Fruit fly (Drosophila melanogaster) whole organism, embryonic: ENCODE results near the gene CG4537.

Experiments
- Abd-B ChIP-seq: fragments of 200-800 bp; sonication (Bioruptor generic); optimal IDR thresholded peaks from 2 replicates; lab custom pipeline; 2018; ENCODE audit warnings: missing biosample characterization, mild to moderate bottlenecking, missing genetic modification characterization, moderate library complexity
- Atf3 ChIP-seq: fragments of 200-800 bp; sonication (Bioruptor generic); optimal IDR thresholded peaks from 3 replicates; lab custom pipeline; 2016; ENCODE audit warnings: missing biosample characterization, missing genetic modification characterization
- CG10274 ChIP-seq: fragments of 200-800 bp; sonication (Bioruptor generic); optimal IDR thresholded peaks from 3 replicates; lab custom pipeline; 2017; ENCODE audit warnings: missing biosample characterization, mild to moderate bottlenecking, missing genetic modification characterization
- CG11504 ChIP-seq: fragments of 200-800 bp; sonication (Bioruptor generic); optimal IDR thresholded peaks from 3 replicates; lab custom pipeline; 2019; ENCODE audit warnings: missing biosample characterization, mild to moderate bottlenecking, missing genetic modification characterization, moderate library complexity
- CG12236 ChIP-seq: fragments of 200-800 bp; sonication (Bioruptor generic); optimal IDR thresholded peaks from 2 replicates; lab custom pipeline; 2016; ENCODE audit warnings: missing biosample characterization, missing genetic modification characterization
- CG13123 ChIP-seq: fragments of 200-800 bp; sonication (Bioruptor generic); optimal IDR thresholded peaks from 2 replicates; lab custom pipeline; 2016; ENCODE audit warnings: missing biosample characterization, missing genetic modification characterization
- CG15514 ChIP-seq: fragments of 200-800 bp; sonication (Bioruptor generic); optimal IDR thresholded peaks from 3 replicates; lab custom pipeline; 2017; ENCODE audit warnings: missing biosample characterization, missing genetic modification characterization, mild to moderate bottlenecking, moderate library complexity, missing genetic modification reagents
- CG16815 ChIP-seq: fragments of 200-800 bp; sonication (Bioruptor generic); optimal IDR thresholded peaks from 3 replicates; lab custom pipeline; 2017; ENCODE audit warnings: missing biosample characterization, mild to moderate bottlenecking, missing genetic modification characterization
- CG18011 ChIP-seq: fragments of 200-800 bp; sonication (Bioruptor generic); optimal IDR thresholded peaks from 2 replicates; lab custom pipeline; 2017; ENCODE audit warnings: missing biosample characterization, missing genetic modification characterization, mild to moderate bottlenecking, moderate library complexity, missing genotype
- CG2129 ChIP-seq: fragments of 200-800 bp; sonication (Bioruptor generic); IDR thresholded peaks from 2 replicates; pipeline ENCODE4 v1.3.6; 2022; ENCODE audit warnings: missing biosample characterization, missing genetic modification characterization; ENCODE audit not compliant: partially characterized antibody
- CG2199 ChIP-seq: fragments of 200-800 bp; sonication (Bioruptor generic); IDR thresholded peaks from 3 replicates; pipeline ENCODE4 v1.3.6; 2022; ENCODE audit warnings: missing biosample characterization, missing genetic modification characterization
- CG2712 ChIP-seq: fragments of 200-800 bp; optimal IDR thresholded peaks from 3 replicates; lab custom pipeline; 2019; ENCODE audit warnings: missing biosample characterization, mild to moderate bottlenecking, missing genetic modification characterization, moderate library complexity
- CG30403 ChIP-seq: fragments of 200-800 bp; sonication (Bioruptor generic); optimal IDR thresholded peaks from 3 replicates; lab custom pipeline; 2016; ENCODE audit warnings: missing biosample characterization, missing genetic modification characterization
- CG31365 ChIP-seq: fragments of 200-800 bp; sonication (Bioruptor generic); optimal IDR thresholded peaks from 2 replicates; lab custom pipeline; 2018; ENCODE audit warnings: missing biosample characterization, mild to moderate bottlenecking, missing genetic modification characterization
- CG34376 ChIP-seq: fragments of 200-800 bp; sonication (Bioruptor generic); optimal IDR thresholded peaks from 2 replicates; lab custom pipeline; 2018; ENCODE audit warnings: missing biosample characterization, mild to moderate bottlenecking, missing genetic modification characterization
- CG4282 ChIP-seq: fragments of 200-800 bp; sonication (Bioruptor generic); optimal IDR thresholded peaks from 2 replicates; lab custom pipeline; 2016; ENCODE audit warnings: missing biosample characterization, missing genetic modification characterization
- CG6765 ChIP-seq: fragments of 200-800 bp; sonication (Bioruptor generic); optimal IDR thresholded peaks from 3 replicates; lab custom pipeline; 2017; ENCODE audit warnings: missing biosample characterization, mild to moderate bottlenecking, missing genetic modification characterization
- CG6813 ChIP-seq: fragments of 200-800 bp; sonication (Bioruptor generic); optimal IDR thresholded peaks from 2 replicates; lab custom pipeline; 2017; ENCODE audit warnings: missing biosample characterization, missing genetic modification characterization, mild to moderate bottlenecking, moderate library complexity, missing genetic modification reagents
- CG7786 ChIP-seq: fragments of 200-800 bp; sonication (Bioruptor generic); optimal IDR thresholded peaks from 2 replicates; lab custom pipeline; 2016; ENCODE audit warnings: missing biosample characterization, missing genetic modification characterization
- CG9437 ChIP-seq: fragments of 200-800 bp; sonication (Bioruptor generic); optimal IDR thresholded peaks from 2 replicates; lab custom pipeline; 2018; ENCODE audit warnings: missing biosample characterization, mild to moderate bottlenecking, missing genetic modification characterization
- Camta ChIP-seq: fragments of 200-800 bp; sonication (Bioruptor generic); optimal IDR thresholded peaks from 2 replicates; lab custom pipeline; 2016; ENCODE audit warnings: missing biosample characterization, missing genetic modification characterization
- D ChIP-seq, 2 experiments: fragments of 200-800 bp in 1 of 2; fragments of >200 bp in 1 of 2; sonication (Bioruptor generic) in 1 of 2; optimal IDR thresholded peaks; 2 replicates in 1 of 2; 3 replicates in 1 of 2; lab custom pipeline; 2017; ENCODE audit warnings: mild to moderate bottlenecking in 1 of 2, missing biosample characterization in 1 of 2, missing genetic modification characterization in 1 of 2, missing genetic modification reagents in 1 of 2
- E2f1 ChIP-seq: fragments of 200-800 bp; sonication (Bioruptor generic); IDR thresholded peaks from 2 replicates; pipeline ENCODE4 v1.3.6; 2022; ENCODE audit warnings: missing biosample characterization, missing genetic modification characterization
- Fer2 ChIP-seq: fragments of 200-800 bp; sonication (Bioruptor generic); optimal IDR thresholded peaks from 2 replicates; lab custom pipeline; 2018; ENCODE audit warnings: missing biosample characterization, mild to moderate bottlenecking, missing genetic modification characterization, moderate library complexity
- Gug ChIP-seq: fragments of 200-800 bp; sonication (Bioruptor generic); IDR thresholded peaks from 4 replicates; pipeline ENCODE4 v1.3.6; 2022; ENCODE audit warnings: missing biosample characterization, missing genetic modification characterization
- Hmx ChIP-seq: fragments of 200-800 bp; sonication (Bioruptor generic); optimal IDR thresholded peaks from 2 replicates; lab custom pipeline; 2016; ENCODE audit warnings: missing biosample characterization, missing genetic modification characterization
- Jarid2 ChIP-seq: fragments of 200-800 bp; sonication (Bioruptor generic); optimal IDR thresholded peaks from 3 replicates; lab custom pipeline; 2017; ENCODE audit warnings: mild to moderate bottlenecking, missing biosample characterization, missing genetic modification reagents, missing genetic modification characterization
- MESR4 ChIP-seq: fragments of 200-800 bp; sonication (Bioruptor generic); optimal IDR thresholded peaks from 2 replicates; lab custom pipeline; 2018; ENCODE audit warnings: missing biosample characterization, mild to moderate bottlenecking, missing genetic modification characterization, moderate library complexity
- Mrtf ChIP-seq: fragments of 200-800 bp; sonication (Bioruptor generic); IDR thresholded peaks from 3 replicates; pipeline ENCODE4 v1.3.6; 2022; ENCODE audit warnings: missing biosample characterization, missing genetic modification characterization
- NC2β ChIP-seq: fragments of 200-800 bp; sonication (Bioruptor generic); optimal IDR thresholded peaks from 2 replicates; lab custom pipeline; 2016; ENCODE audit warnings: missing biosample characterization, missing genetic modification characterization
- Pdp1 ChIP-seq, 2 experiments: fragments of 200-800 bp; sonication (Bioruptor generic); optimal IDR thresholded peaks; 3 replicates each; lab custom pipeline; 2016; ENCODE audit warnings: missing biosample characterization in 2 of 2, missing genetic modification characterization in 2 of 2, mild to moderate bottlenecking in 1 of 2, moderate library complexity in 1 of 2
- Sox102F ChIP-seq: fragments of 200-800 bp; sonication (Bioruptor generic); optimal IDR thresholded peaks from 2 replicates; lab custom pipeline; 2018; ENCODE audit warnings: missing biosample characterization, mild to moderate bottlenecking, missing genetic modification characterization, moderate library complexity
- Tbp ChIP-seq: fragments of >200 bp; optimal IDR thresholded peaks from 2 replicates; lab custom pipeline; 2018; ENCODE audit warnings: missing biosample characterization, missing genetic modification characterization
- Trl ChIP-seq, 3 experiments: fragments of >200 bp in 2 of 3; fragments of 200-800 bp in 1 of 3; sonication (Bioruptor generic) in 1 of 3; optimal IDR thresholded peaks; 2 replicates in 1 of 3; 3 replicates in 2 of 3; lab custom pipeline; 2016 to 2017; ENCODE audit warnings: missing biosample characterization in 1 of 3, missing genetic modification characterization in 1 of 3
- ato ChIP-seq: fragments of 200-800 bp; sonication (Bioruptor generic); IDR thresholded peaks from 2 replicates; pipeline ENCODE4 v1.3.6; 2022; ENCODE audit warnings: missing biosample characterization, missing genetic modification characterization; ENCODE audit not compliant: partially characterized antibody
- chm ChIP-seq: fragments of 200-800 bp; sonication (Bioruptor generic); IDR thresholded peaks from 2 replicates; pipeline ENCODE4 v1.3.6; 2022; ENCODE audit warnings: missing biosample characterization, missing genetic modification characterization
- dan ChIP-seq: fragments of 200-800 bp; sonication (Bioruptor generic); IDR thresholded peaks from 2 replicates; pipeline ENCODE4 v1.3.6; 2022; ENCODE audit warnings: missing biosample characterization, missing genetic modification characterization
- emc ChIP-seq: fragments of 200-800 bp; sonication (Bioruptor generic); optimal IDR thresholded peaks from 2 replicates; lab custom pipeline; 2016; ENCODE audit warnings: missing biosample characterization, missing genetic modification characterization
- esg ChIP-seq: fragments of 200-800 bp; sonication (Bioruptor generic); conservative IDR thresholded peaks from 2 replicates; pipeline ENCODE4 v1.3.6; 2022; ENCODE audit warnings: missing biosample characterization, missing genetic modification characterization
- gcm ChIP-seq: fragments of 200-800 bp; sonication (Bioruptor generic); optimal IDR thresholded peaks from 2 replicates; lab custom pipeline; 2019; ENCODE audit warnings: missing biosample characterization, mild to moderate bottlenecking, missing genetic modification characterization, moderate library complexity
- mam ChIP-seq: fragments of 200-800 bp; sonication (Bioruptor generic); optimal IDR thresholded peaks from 3 replicates; lab custom pipeline; 2016; ENCODE audit warnings: missing biosample characterization, missing genetic modification characterization
- mld ChIP-seq: fragments of 200-800 bp; sonication (Bioruptor generic); IDR thresholded peaks from 3 replicates; pipeline ENCODE4 v1.3.6; 2022; ENCODE audit warnings: missing biosample characterization, missing genetic modification characterization; ENCODE audit not compliant: partially characterized antibody
- slbo ChIP-seq: fragments of 200-800 bp; sonication (Bioruptor generic); IDR thresholded peaks from 2 replicates; pipeline ENCODE4 v1.3.6; 2022; ENCODE audit warnings: missing biosample characterization, missing genetic modification characterization
- slou ChIP-seq: fragments of 200-800 bp; sonication (Bioruptor generic); optimal IDR thresholded peaks from 3 replicates; lab custom pipeline; 2016; ENCODE audit warnings: missing biosample characterization, missing genetic modification characterization
- sr ChIP-seq: fragments of 200-800 bp; sonication (Bioruptor generic); IDR thresholded peaks from 3 replicates; pipeline ENCODE4 v1.3.6; 2022; ENCODE audit warnings: missing biosample characterization, missing genetic modification characterization
- trem ChIP-seq: fragments of 200-800 bp; optimal IDR thresholded peaks from 3 replicates; lab custom pipeline; 2019; ENCODE audit warnings: missing biosample characterization, mild to moderate bottlenecking, missing genetic modification characterization, moderate library complexity
- usp ChIP-seq: fragments of >200 bp; optimal IDR thresholded peaks from 2 replicates; lab custom pipeline; 2017; ENCODE audit warnings: missing biosample characterization, missing genetic modification characterization
- yki ChIP-seq: fragments of >200 bp; optimal IDR thresholded peaks from 3 replicates; lab custom pipeline; 2018
- zen ChIP-seq: fragments of 200-800 bp; sonication (Bioruptor generic); optimal IDR thresholded peaks from 3 replicates; lab custom pipeline; 2018; ENCODE audit warnings: missing biosample characterization, mild to moderate bottlenecking, missing genetic modification characterization, moderate library complexity
- zf30C ChIP-seq: fragments of 200-800 bp; sonication (Bioruptor generic); optimal IDR thresholded peaks from 3 replicates; lab custom pipeline; 2018; ENCODE audit warnings: missing biosample characterization, mild to moderate bottlenecking, missing genetic modification characterization

The CG4537 gene

DNA sequence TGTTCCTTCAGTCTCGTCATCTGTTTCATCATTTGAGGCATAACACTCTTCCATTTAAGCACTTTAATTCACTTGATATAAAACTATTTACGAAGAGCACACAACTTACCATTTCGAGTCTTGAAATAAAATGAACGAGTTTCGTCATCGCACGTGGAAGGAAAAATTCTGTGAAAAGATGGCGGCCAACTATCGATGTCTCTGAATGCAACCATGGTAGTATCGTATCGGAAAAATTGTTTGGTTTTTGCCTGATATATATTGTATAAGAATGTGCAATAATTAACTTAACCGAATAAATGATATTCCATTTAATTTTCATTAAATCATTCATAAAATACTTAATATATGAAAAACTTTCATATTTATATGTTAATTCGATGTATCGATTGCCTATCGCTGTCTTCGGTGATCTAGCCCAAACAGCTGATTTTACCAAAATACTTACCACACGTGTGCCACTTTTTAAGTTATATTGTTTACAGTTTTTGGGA, 4.2 kb downstream of the CG4537 start, which contains the start of gene Bka (continued):
- TF ChIP-seq slou (GFP tag; lab: Kevin White, UChicago) (no peak), Tbp (GFP tag; lab: Kevin White, UChicago) (no peak), CG6813 (GFP tag; lab: Kevin White, UChicago) (no peak), Atf3 (GFP tag; lab: Kevin White, UChicago) (no peak), CG18011 (GFP tag; lab: Kevin White, UChicago) (peak; percentile 22), CG2129 (GFP tag; lab: Robert Waterston, UW) (peak; percentile 99), NC2β (GFP tag; lab: Kevin White, UChicago) (peak; percentile 55), CG6765 (GFP tag; lab: Kevin White, UChicago) (peak; percentile 57), yki (lab: Kevin White, UChicago) (no peak), Pdp1 (GFP tag; optimal IDR thresholded peaks at IDR 0.05; lab: Kevin White, UChicago) (peak in 1 of 2 experiments; percentile 81), CG9437 (peak; percentile 63), chm (GFP tag; lab: Robert Waterston, UW) (peak; percentile 31; the same call in 1 of the 2 replicates), Jarid2 (GFP tag; lab: Kevin White, UChicago) (peak; percentile 53), Mrtf (GFP tag; lab: Robert Waterston, UW) (no peak), CG30403 (GFP tag; lab: Kevin White, UChicago) (peak; percentile 26), mam (GFP tag; lab: Kevin White, UChicago) (no peak), E2f1 (GFP tag; lab: Robert Waterston, UW) (no peak), CG2199 (GFP tag; lab: Robert Waterston, UW) (no peak), CG13123 (GFP tag; lab: Kevin White, UChicago) (peak; percentile 1), mld (GFP tag; lab: Robert Waterston, UW) (peak; percentile 94), Gug (GFP tag; lab: Robert Waterston, UW) (no peak), CG16815 (GFP tag; lab: Kevin White, UChicago) (no peak), CG31365 (tag; lab: Kevin White, UChicago) (no peak), CG34376 (GFP tag; lab: Kevin White, UChicago) (peak; percentile 85), D (optimal IDR thresholded peaks at IDR 0.05; lab: Kevin White, UChicago) (no peak), D (GFP tag; optimal IDR thresholded peaks at IDR 0.05; lab: Kevin White, UChicago) (no peak), MESR4 (peak; percentile 96), trem (peak; percentile 92), Hmx (no peak), CG12236 (GFP tag; lab: Kevin White, UChicago) (no peak), Trl (optimal IDR thresholded peaks at IDR 0.05; lab: Kevin White, UChicago) (no peak), Trl (GFP tag; optimal IDR thresholded peaks at IDR 0.05; lab: Kevin White, UChicago) (peak; percentile 25), dan (GFP tag; lab: Robert Waterston, UW) (no peak), Camta (no peak), Sox102F (GFP tag; lab: Kevin White, UChicago) (no peak), slbo (GFP tag; lab: Robert Waterston, UW) (0 out of 2 replicates have a peak, but pooled peaks have one; percentile 28), Fer2 (no peak), sr (no peak), Abd-B (GFP tag; lab: Kevin White, UChicago) (no peak), zf30C (GFP tag; lab: Kevin White, UChicago) (no peak), CG2712 (tag; lab: Kevin White, UChicago) (peak; percentile 71), gcm (GFP tag; lab: Kevin White, UChicago) (peak; percentile 69), CG4282 (GFP tag; lab: Kevin White, UChicago) (no peak), CG11504 (tag; lab: Kevin White, UChicago) (no peak), usp (GFP tag; lab: Kevin White, UChicago) (no peak), ato (GFP tag; lab: Robert Waterston, UW) (peak; percentile 91), zen (tag; lab: Kevin White, UChicago) (peak; percentile 21), CG7786 (GFP tag; lab: Kevin White, UChicago) (no peak), CG10274 (GFP tag; lab: Kevin White, UChicago) (peak; percentile 22), esg (no peak), emc (GFP tag; lab: Kevin White, UChicago) (no peak), CG15514 (GFP tag; lab: Kevin White, UChicago) (peak; percentile 86)
